Worm (Caenorhabditis elegans): ENCODE measurements around the gene Y75B8A.23.

The Y75B8A.23 gene

ce11 chrIII:12205271-12205670, 45.2 kb upstream of the Y75B8A.23 start:
- TF ChIP-seq D2030.7 (GFP tag; IDR thresholded peaks at IDR 0.05) (no peak), zfh-2 (GFP tag; conservative IDR thresholded peaks at IDR 0.05) (peak; percentile 66), lin-26 (GFP tag; IDR thresholded peaks at IDR 0.05) (0 out of 2 replicates have a peak, but pooled peaks have one; percentile 28)

- TF ChIP-seq ekl-4 (GFP tag; IDR thresholded peaks at IDR 0.05): no peak
- TF ChIP-seq ceh-58 (GFP tag; IDR thresholded peaks at IDR 0.05): 0 out of 2 replicates have a peak, but pooled peaks have one; percentile 16
Measured at ce11 chrIII:12207574-12207973, 42.9 kb upstream of the Y75B8A.23 start.

- no peak for TF ChIP-seq hrde-1 (tag; optimal IDR thresholded peaks at IDR 0.05; ENCODE audit: borderline replicate concordance)
- TF ChIP-seq lin-26 (GFP tag; IDR thresholded peaks at IDR 0.05): no peak
- no peak for TF ChIP-seq ztf-18 (tag; optimal IDR thresholded peaks at IDR 0.05)
- TF ChIP-seq nhr-80 (tag; optimal IDR thresholded peaks at IDR 0.05): no peak
- TF ChIP-seq ceh-27 (GFP tag; optimal IDR thresholded peaks at IDR 0.05): no peak
- no peak for TF ChIP-seq pha-4 (tag; optimal IDR thresholded peaks at IDR 0.05)
- TF ChIP-seq hlh-26 (GFP tag; conservative IDR thresholded peaks at IDR 0.05): no peak
- TF ChIP-seq mcd-1 (GFP tag; IDR thresholded peaks at IDR 0.05): no peak
- no peak for TF ChIP-seq ceh-100 (GFP tag; IDR thresholded peaks at IDR 0.05)
- no peak for TF ChIP-seq aptf-3 (GFP tag; IDR thresholded peaks at IDR 0.05)
- TF ChIP-seq K12H6.12 (tag; optimal IDR thresholded peaks at IDR 0.05): no peak
- no peak for TF ChIP-seq ceh-91 (GFP tag; IDR thresholded peaks at IDR 0.05)
- no peak for TF ChIP-seq tbp1 (GFP tag; optimal IDR thresholded peaks at IDR 0.05)
- no peak for TF ChIP-seq ztf-26 (tag; optimal IDR thresholded peaks at IDR 0.05)
- TF ChIP-seq madf-3 (GFP tag; IDR thresholded peaks at IDR 0.05): no peak
- no peak for TF ChIP-seq akir-1 (GFP tag; optimal IDR thresholded peaks at IDR 0.05)
- no peak for TF ChIP-seq Y53G8AR.9 (GFP tag; conservative IDR thresholded peaks at IDR 0.05)
Measured at ce11 chrIII:12215596-12215995, 34.9 kb upstream of the Y75B8A.23 start, which contains the start of gene Y75B8A.13. Gene Y75B8A.13, minus strand, starts transcription at chrIII:12215696.

- TF ChIP-seq zim-3 (tag; optimal IDR thresholded peaks at IDR 0.05): no peak
- no peak for TF ChIP-seq nhr-120 (GFP tag; IDR thresholded peaks at IDR 0.05)
- no peak for TF ChIP-seq F23B12.7 (tag; optimal IDR thresholded peaks at IDR 0.05; ENCODE audit: insufficient read depth)
- TF ChIP-seq pbrm-1 (GFP tag; IDR thresholded peaks at IDR 0.05): no peak
Measured at ce11 chrIII:12218078-12218477, 32.4 kb upstream of the Y75B8A.23 start.

ce11 chrIII:12218633-12219097, 31.8 kb upstream of the Y75B8A.23 start, which contains the start of the genes gex-4 and gphr-1:
Gene gex-4, minus strand, starts transcription at chrIII:12218634.
Gene gphr-1, plus strand, starts transcription at chrIII:12219047.
- TF ChIP-seq tbp1 (GFP tag; optimal IDR thresholded peaks at IDR 0.05): no peak
- TF ChIP-seq akir-1 (GFP tag; optimal IDR thresholded peaks at IDR 0.05): no peak
- no peak for TF ChIP-seq zim-3 (tag; optimal IDR thresholded peaks at IDR 0.05)
- TF ChIP-seq C06A6.2 (GFP tag; conservative IDR thresholded peaks at IDR 0.05): no peak
- no peak for TF ChIP-seq madf-3 (GFP tag; IDR thresholded peaks at IDR 0.05)
- no peak for TF ChIP-seq zfh-2 (GFP tag; conservative IDR thresholded peaks at IDR 0.05)
- no peak for TF ChIP-seq snpc-3.4 (tag; optimal IDR thresholded peaks at IDR 0.05)
- peak; percentile 89 for TF ChIP-seq ceh-100 (GFP tag; IDR thresholded peaks at IDR 0.05)
- peak; percentile 16 for TF ChIP-seq K12H6.12 (tag; optimal IDR thresholded peaks at IDR 0.05)
- TF ChIP-seq bed-1 (GFP tag; IDR thresholded peaks at IDR 0.05): no peak
- peak; percentile 13 for TF ChIP-seq F23B12.7 (tag; optimal IDR thresholded peaks at IDR 0.05; ENCODE audit: insufficient read depth)
- no peak for TF ChIP-seq snpc-4 (GFP tag; optimal IDR thresholded peaks at IDR 0.05)
- TF ChIP-seq snpc-4 (tag; optimal IDR thresholded peaks at IDR 0.05): peak in 1 of 4 experiments; percentile 13
- TF ChIP-seq ceh-27 (GFP tag; optimal IDR thresholded peaks at IDR 0.05): peak; percentile 5
- TF ChIP-seq Y67H2A.10 (GFP tag; conservative IDR thresholded peaks at IDR 0.05): no peak
- no peak for TF ChIP-seq rec-8 (tag; optimal IDR thresholded peaks at IDR 0.05)
- TF ChIP-seq egl-18 (GFP tag; IDR thresholded peaks at IDR 0.05): no peak
- peak; percentile 53 for TF ChIP-seq attf-5 (GFP tag; optimal IDR thresholded peaks at IDR 0.05)
- TF ChIP-seq F22D6.2 (tag; optimal IDR thresholded peaks at IDR 0.05): no peak
- no peak for TF ChIP-seq mes-4 (tag; optimal IDR thresholded peaks at IDR 0.05)
- no peak for TF ChIP-seq aptf-2 (GFP tag; conservative IDR thresholded peaks at IDR 0.05)
- TF ChIP-seq mcd-1 (GFP tag; IDR thresholded peaks at IDR 0.05): peak; percentile 77
- peak; percentile 25 for TF ChIP-seq lin-40 (tag; optimal IDR thresholded peaks at IDR 0.05)

All from whole organism, young adult.